Worm (Caenorhabditis elegans) whole organism, L1 larva: ENCODE measurements around the gene mdt-26.

ENCODE experiments used
- dpl-1 ChIP-seq, 3 experiments: fragments of 150-350 bp in 2 of 3; sonication (generic microtip) in 1 of 3; optimal IDR thresholded peaks; 2 replicates each; lab custom pipeline; 2014 to 2017; ENCODE audit warnings: missing biosample characterization in 3 of 3, missing genetic modification characterization in 3 of 3, missing genetic modification reagents in 3 of 3
- elt-3 ChIP-seq, 6 experiments: fragments of 150-350 bp in 1 of 6; sonication (generic microtip); optimal IDR thresholded peaks; 2 replicates each; lab custom pipeline; 2017 to 2018; ENCODE audit warnings: missing biosample characterization in 6 of 6, missing genetic modification characterization in 6 of 6, inconsistent platforms in 1 of 6
- fkh-8 ChIP-seq: sonication (generic microtip); optimal IDR thresholded peaks from 2 replicates; lab custom pipeline; 2016; ENCODE audit warnings: mild to moderate bottlenecking, missing genetic modification characterization, missing compliant biosample characterization
- jun-1 ChIP-seq: fragments of 150-350 bp; optimal IDR thresholded peaks from 2 replicates; lab custom pipeline; 2014; ENCODE audit warnings: missing biosample characterization, missing genetic modification reagents, missing genetic modification characterization
- mep-1 ChIP-seq: fragments of 150-350 bp; optimal IDR thresholded peaks from 2 replicates; lab custom pipeline; 2014; ENCODE audit warnings: missing biosample characterization, missing genetic modification characterization
- nhr-237 ChIP-seq: fragments of 150-350 bp; optimal IDR thresholded peaks from 2 replicates; lab custom pipeline; 2014; ENCODE audit warnings: missing biosample characterization, missing genetic modification characterization
- pqm-1 ChIP-seq: sonication (generic microtip); optimal IDR thresholded peaks from 3 replicates; lab custom pipeline; 2017; ENCODE audit warnings: missing biosample characterization, missing genetic modification characterization
- skn-1 ChIP-seq: fragments of 150-350 bp; optimal IDR thresholded peaks from 2 replicates; lab custom pipeline; 2014; ENCODE audit warnings: missing biosample characterization, missing genetic modification characterization
- unc-86 ChIP-seq: sonication (generic microtip); optimal IDR thresholded peaks from 2 replicates; lab custom pipeline; 2016; ENCODE audit warnings: missing genetic modification characterization, missing compliant biosample characterization
- zag-1 ChIP-seq: fragments of 150-350 bp; optimal IDR thresholded peaks from 2 replicates; lab custom pipeline; 2014; ENCODE audit warnings: missing biosample characterization, missing genetic modification characterization
- ztf-11 ChIP-seq, 2 experiments: sonication (generic microtip); optimal IDR thresholded peaks; 2 replicates each; lab custom pipeline; 2016 to 2017; ENCODE audit warnings: missing genetic modification characterization in 2 of 2, missing biosample characterization in 1 of 2, missing compliant biosample characterization in 1 of 2

- TF ChIP-seq ztf-11 (tag; optimal IDR thresholded peaks at IDR 0.05; lab: Kevin White, UChicago), result no peak
- TF ChIP-seq zag-1 (tag; lab: Kevin White, UChicago), result no peak
- no peak for TF ChIP-seq pqm-1 (tag; lab: Kevin White, UChicago)
- no peak for TF ChIP-seq mep-1 (tag; lab: Kevin White, UChicago)
- no peak for TF ChIP-seq nhr-237 (tag; lab: Kevin White, UChicago)
- TF ChIP-seq unc-86 (tag; lab: Kevin White, UChicago), result no peak
- no peak for TF ChIP-seq skn-1 (tag; lab: Kevin White, UChicago)
- TF ChIP-seq fkh-8, result no peak
- no peak for TF ChIP-seq jun-1
- no peak for TF ChIP-seq dpl-1 (GFP tag; optimal IDR thresholded peaks at IDR 0.05; lab: Kevin White, UChicago)
- no peak for TF ChIP-seq elt-3 (tag; optimal IDR thresholded peaks at IDR 0.05; lab: Kevin White, UChicago)
Measured at ce11 chrII:5652334-5652733, 8.6 kb upstream of the mdt-26 start, which contains the start of gene bli-2.
